Worm (Caenorhabditis elegans) whole organism, L3 larva: Measurements from ENCODE around the gene F38B7.11.

Source experiments
- ZK546.5 ChIP-seq: sonication (generic microtip); optimal IDR thresholded peaks from 2 replicates; lab custom pipeline; 2017; ENCODE audit warnings: missing biosample characterization, missing genetic modification characterization
- aly-2 ChIP-seq: fragments of 150-350 bp; optimal IDR thresholded peaks from 2 replicates; lab custom pipeline; 2014; ENCODE audit warnings: missing biosample characterization, missing genetic modification characterization
- ama-1 ChIP-seq: fragments of 150-350 bp; optimal IDR thresholded peaks from 2 replicates; lab custom pipeline; 2018
- lin-15B ChIP-seq: fragments of 150-350 bp; optimal IDR thresholded peaks from 2 replicates; lab custom pipeline; 2014; ENCODE audit warnings: missing biosample characterization, missing genetic modification characterization
- nhr-23 ChIP-seq: fragments of 150-350 bp; optimal IDR thresholded peaks from 2 replicates; lab custom pipeline; 2014; ENCODE audit warnings: missing biosample characterization, missing genetic modification reagents, missing genetic modification characterization
- nhr-25 ChIP-seq: sonication (generic microtip); optimal IDR thresholded peaks from 2 replicates; lab custom pipeline; 2017; ENCODE audit warnings: missing biosample characterization, missing genetic modification characterization
- pha-4 ChIP-seq: fragments of 150-350 bp; optimal IDR thresholded peaks from 2 replicates; lab custom pipeline; 2014; ENCODE audit warnings: missing biosample characterization, missing genetic modification reagents, missing genetic modification characterization
- pqm-1 ChIP-seq: fragments of 150-350 bp; optimal IDR thresholded peaks from 2 replicates; lab custom pipeline; 2017; ENCODE audit warnings: missing biosample characterization, missing genetic modification characterization, inconsistent platforms
- unc-39 ChIP-seq: sonication (generic microtip); optimal IDR thresholded peaks from 4 replicates; lab custom pipeline; 2017; ENCODE audit warnings: missing biosample characterization, missing genetic modification characterization
- unc-62 ChIP-seq: fragments of 150-350 bp; sonication (generic microtip); optimal IDR thresholded peaks from 4 replicates; lab custom pipeline; 2014; ENCODE audit warnings: missing biosample characterization, missing genetic modification reagents, missing genetic modification characterization

DNA sequence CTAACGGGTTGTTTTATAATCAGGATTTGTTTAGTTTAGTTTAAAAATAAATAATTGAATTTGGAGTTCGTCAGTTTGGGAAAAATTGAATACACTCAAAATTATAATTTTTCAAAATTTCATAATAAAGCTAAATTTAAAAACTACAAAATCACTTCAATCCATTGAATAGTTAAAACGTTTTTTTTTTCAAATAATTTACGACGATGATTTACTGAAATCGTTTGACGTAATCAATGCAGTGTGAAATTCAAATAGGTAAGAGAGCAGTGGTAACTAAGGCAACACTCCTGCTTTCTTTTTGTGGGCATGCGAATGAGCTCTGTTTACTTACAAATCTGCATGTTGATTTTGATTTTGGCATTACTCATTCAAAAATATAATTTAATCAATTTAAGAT lies 1.7 kb upstream of the F38B7.11 start, which contains the start of gene F38B7.10:
- TF ChIP-seq ZK546.5 (no peak), pqm-1 (tag; lab: Kevin White, UChicago) (no peak), pha-4 (tag; lab: Kevin White, UChicago) (no peak), ama-1 (lab: Kevin White, UChicago) (no peak), nhr-23 (tag; lab: Kevin White, UChicago) (no peak), unc-62 (GFP tag; lab: Kevin White, UChicago) (no peak), nhr-25 (tag; lab: Kevin White, UChicago) (no peak), lin-15B (no peak), aly-2 (tag; lab: Kevin White, UChicago) (no peak), unc-39 (tag; lab: Kevin White, UChicago) (no peak)
